Worm (Caenorhabditis elegans) whole organism, late embryonic: ENCODE results near the gene R160.14.

Source experiments
- C08G9.2 ChIP-seq: sonication (generic microtip); optimal IDR thresholded peaks from 2 replicates; lab custom pipeline; 2016; ENCODE audit warnings: mild to moderate bottlenecking, missing genetic modification characterization, moderate library complexity, missing compliant biosample characterization
- C38D4.7 ChIP-seq: fragments of 200-800 bp; sonication (Bioruptor generic); optimal IDR thresholded peaks from 2 replicates; lab custom pipeline; 2018; ENCODE audit warnings: mild to moderate bottlenecking, missing genetic modification characterization, moderate library complexity, missing compliant biosample characterization
- T23F11.4 ChIP-seq: fragments of 200-800 bp; sonication (Bioruptor generic); optimal IDR thresholded peaks from 2 replicates; lab custom pipeline; 2018; ENCODE audit warnings: mild to moderate bottlenecking, missing genetic modification characterization, missing compliant biosample characterization
- Y22D7AL.16 ChIP-seq: sonication (generic microtip); optimal IDR thresholded peaks from 2 replicates; lab custom pipeline; 2016; ENCODE audit warnings: missing genetic modification characterization, missing compliant biosample characterization
- ahr-1 ChIP-seq: sonication (generic microtip); optimal IDR thresholded peaks from 2 replicates; lab custom pipeline; 2016; ENCODE audit warnings: missing genetic modification characterization, missing compliant biosample characterization
- ceh-18 ChIP-seq: sonication (generic microtip); optimal IDR thresholded peaks from 2 replicates; lab custom pipeline; 2016; ENCODE audit warnings: missing genetic modification characterization, missing compliant biosample characterization
- ceh-2 ChIP-seq: sonication (generic microtip); optimal IDR thresholded peaks from 2 replicates; lab custom pipeline; 2016; ENCODE audit warnings: missing genotype, missing genetic modification characterization, missing compliant biosample characterization
- ceh-30 ChIP-seq: fragments of 150-350 bp; optimal IDR thresholded peaks from 2 replicates; lab custom pipeline; 2014; ENCODE audit warnings: missing biosample characterization, missing genetic modification characterization
- ceh-34 ChIP-seq: sonication (generic microtip); optimal IDR thresholded peaks from 2 replicates; lab custom pipeline; 2016; ENCODE audit warnings: mild to moderate bottlenecking, missing genetic modification characterization, missing compliant biosample characterization
- ceh-45 ChIP-seq: fragments of 200-800 bp; sonication (Bioruptor generic); IDR thresholded peaks from 2 replicates; pipeline ENCODE4 v1.3.6; 2022; ENCODE audit warnings: missing genetic modification reagents, missing genetic modification characterization, missing compliant biosample characterization
- ceh-6 ChIP-seq: fragments of 200-800 bp; sonication (Bioruptor generic); optimal IDR thresholded peaks from 2 replicates; lab custom pipeline; 2018; ENCODE audit warnings: mild to moderate bottlenecking, missing genetic modification characterization, missing compliant biosample characterization
- che-1 ChIP-seq: sonication (generic microtip); optimal IDR thresholded peaks from 2 replicates; lab custom pipeline; 2016; ENCODE audit warnings: mild to moderate bottlenecking, missing genetic modification characterization, missing compliant biosample characterization
- dve-1 ChIP-seq: sonication (generic microtip); optimal IDR thresholded peaks from 2 replicates; lab custom pipeline; 2017; ENCODE audit warnings: antibody characterized with exemption, mild to moderate bottlenecking, missing genetic modification characterization, missing compliant biosample characterization
- elt-2 ChIP-seq: sonication (generic microtip); optimal IDR thresholded peaks from 2 replicates; lab custom pipeline; 2016; ENCODE audit warnings: missing genetic modification reagents, missing genetic modification characterization, missing compliant biosample characterization
- fax-1 ChIP-seq: sonication (generic microtip); optimal IDR thresholded peaks from 2 replicates; lab custom pipeline; 2016; ENCODE audit warnings: missing genotype, missing genetic modification characterization, missing compliant biosample characterization
- fkh-10 ChIP-seq: fragments of 150-350 bp; optimal IDR thresholded peaks from 2 replicates; lab custom pipeline; 2014; ENCODE audit warnings: missing biosample characterization, missing genetic modification reagents, missing genetic modification characterization
- fkh-6 ChIP-seq: sonication (generic microtip); optimal IDR thresholded peaks from 2 replicates; lab custom pipeline; 2016; ENCODE audit warnings: missing genetic modification characterization, missing compliant biosample characterization
- hlh-30 ChIP-seq: sonication (generic microtip); optimal IDR thresholded peaks from 2 replicates; lab custom pipeline; 2017; ENCODE audit warnings: antibody characterized with exemption, missing genetic modification characterization, missing compliant biosample characterization; ENCODE audit not compliant: insufficient read depth
- hlh-6 ChIP-seq: sonication (generic microtip); optimal IDR thresholded peaks from 2 replicates; lab custom pipeline; 2016; ENCODE audit warnings: missing genotype, missing genetic modification characterization, missing compliant biosample characterization
- lin-11 ChIP-seq: fragments of 200-800 bp; sonication (Bioruptor generic); optimal IDR thresholded peaks from 2 replicates; lab custom pipeline; 2018; ENCODE audit warnings: mild to moderate bottlenecking, missing genetic modification characterization, missing compliant biosample characterization
- nhr-232 ChIP-seq: sonication (generic microtip); optimal IDR thresholded peaks from 2 replicates; lab custom pipeline; 2016; ENCODE audit warnings: missing genetic modification characterization, missing compliant biosample characterization
- npax-4 ChIP-seq: sonication (generic microtip); optimal IDR thresholded peaks from 2 replicates; lab custom pipeline; 2016; ENCODE audit warnings: missing genetic modification characterization, missing compliant biosample characterization
- odd-2 ChIP-seq: sonication (generic microtip); optimal IDR thresholded peaks from 2 replicates; lab custom pipeline; 2017; ENCODE audit warnings: antibody characterized with exemption, mild to moderate bottlenecking, missing genetic modification characterization, missing compliant biosample characterization
- pag-3 ChIP-seq: sonication (generic microtip); optimal IDR thresholded peaks from 2 replicates; lab custom pipeline; 2016; ENCODE audit warnings: missing compliant biosample characterization, missing genetic modification characterization, borderline replicate concordance
- pat-9 ChIP-seq: fragments of 200-800 bp; sonication (Bioruptor generic); optimal IDR thresholded peaks from 2 replicates; lab custom pipeline; 2018; ENCODE audit warnings: mild to moderate bottlenecking, missing genetic modification characterization, moderate library complexity, missing compliant biosample characterization
- pha-2 ChIP-seq: sonication (generic microtip); optimal IDR thresholded peaks from 2 replicates; lab custom pipeline; 2017; ENCODE audit warnings: mild to moderate bottlenecking, missing genetic modification characterization, missing compliant biosample characterization
- pha-4 ChIP-seq: fragments of 150-350 bp; optimal IDR thresholded peaks from 2 replicates; lab custom pipeline; 2018; ENCODE audit warnings: missing biosample characterization, missing genetic modification reagents, missing genetic modification characterization
- pros-1 ChIP-seq: fragments of 150-350 bp; optimal IDR thresholded peaks from 2 replicates; lab custom pipeline; 2014; ENCODE audit warnings: missing biosample characterization, missing genetic modification reagents, missing genetic modification characterization
- ref-2 ChIP-seq: sonication (generic microtip); optimal IDR thresholded peaks from 2 replicates; lab custom pipeline; 2016; ENCODE audit warnings: missing genetic modification characterization, missing compliant biosample characterization
- rnt-1 ChIP-seq: sonication (generic microtip); optimal IDR thresholded peaks from 2 replicates; lab custom pipeline; 2016; ENCODE audit warnings: missing genetic modification characterization, missing compliant biosample characterization
- sdc-2 ChIP-seq: sonication (generic microtip); optimal IDR thresholded peaks from 2 replicates; lab custom pipeline; 2016; ENCODE audit warnings: missing genotype, missing genetic modification characterization, missing compliant biosample characterization
- sox-2 ChIP-seq: fragments of 200-800 bp; sonication (Bioruptor generic); IDR thresholded peaks from 2 replicates; pipeline ENCODE4 v1.3.6; 2022; ENCODE audit warnings: missing genetic modification reagents, missing genetic modification characterization, missing compliant biosample characterization
- sox-4 ChIP-seq: sonication (generic microtip); optimal IDR thresholded peaks from 2 replicates; lab custom pipeline; 2017; ENCODE audit warnings: mild to moderate bottlenecking, missing genetic modification characterization, inconsistent platforms, missing compliant biosample characterization
- syd-9 ChIP-seq: sonication (generic microtip); optimal IDR thresholded peaks from 2 replicates; lab custom pipeline; 2016; ENCODE audit warnings: mild to moderate bottlenecking, missing genetic modification characterization, moderate library complexity, missing compliant biosample characterization
- tbx-7 ChIP-seq: sonication (generic microtip); optimal IDR thresholded peaks from 2 replicates; lab custom pipeline; 2016; ENCODE audit warnings: missing genotype, missing genetic modification characterization, missing compliant biosample characterization
- ttx-3 ChIP-seq: sonication (generic microtip); optimal IDR thresholded peaks from 2 replicates; lab custom pipeline; 2016; ENCODE audit warnings: missing genetic modification reagents, missing genetic modification characterization, missing compliant biosample characterization
- unc-42 ChIP-seq: sonication (generic microtip); optimal IDR thresholded peaks from 2 replicates; lab custom pipeline; 2016; ENCODE audit warnings: missing genotype, missing genetic modification characterization, missing compliant biosample characterization
- zip-5 ChIP-seq: sonication (generic microtip); optimal IDR thresholded peaks from 2 replicates; lab custom pipeline; 2016; ENCODE audit warnings: missing genetic modification characterization, missing compliant biosample characterization
- ztf-16 ChIP-seq: sonication (generic microtip); optimal IDR thresholded peaks from 2 replicates; lab custom pipeline; 2017; ENCODE audit warnings: missing genetic modification characterization, missing compliant biosample characterization

R160.14 gene

ce11 chrX:4386493-4386892 is 14.6 kb upstream of the R160.14 start:
- TF ChIP-seq ttx-3 (tag; lab: Kevin White, UChicago) (no peak), T23F11.4 (no peak), zip-5 (tag; lab: Kevin White, UChicago) (no peak), pat-9 (tag; lab: Kevin White, UChicago) (no peak), dve-1 (no peak), pag-3 (tag; lab: Kevin White, UChicago) (no peak), ahr-1 (tag; lab: Kevin White, UChicago) (no peak), sdc-2 (tag; lab: Kevin White, UChicago) (no peak), che-1 (tag; lab: Kevin White, UChicago) (no peak), pha-2 (tag; lab: Kevin White, UChicago) (no peak), fkh-10 (no peak), lin-11 (tag; lab: Kevin White, UChicago) (no peak), ztf-16 (tag; lab: Kevin White, UChicago) (no peak), C38D4.7 (no peak)
- TF ChIP-seq, all 69 proteins: peak for 0

- TF ChIP-seq sox-2 (GFP tag; lab: Robert Waterston, UW) (no peak), elt-2 (tag; lab: Kevin White, UChicago) (no peak), tbx-7 (no peak), ceh-45 (GFP tag; lab: Robert Waterston, UW) (no peak), ceh-2 (no peak), pha-4 (tag; lab: Kevin White, UChicago) (no peak), fax-1 (tag; lab: Kevin White, UChicago) (no peak), T23F11.4 (no peak), npax-4 (no peak), sdc-2 (tag; lab: Kevin White, UChicago) (no peak), hlh-30 (tag; lab: Kevin White, UChicago) (no peak)
Observed at ce11 chrX:4383316-4383936, 11.5 kb upstream of the R160.14 start, which contains the start of gene lst-2. lst-2 (minus strand) TSS chrX:4383366.

ce11 chrX:4377689-4378088 is 5.8 kb upstream of the R160.14 start, which contains the start of gene R160.12:
R160.12 (minus strand) TSS chrX:4377789.
- no peak for TF ChIP-seq rnt-1 (tag; lab: Kevin White, UChicago)
- no peak for TF ChIP-seq Y22D7AL.16
- TF ChIP-seq ztf-16 (tag; lab: Kevin White, UChicago), result no peak
- no peak for TF ChIP-seq odd-2 (tag; lab: Kevin White, UChicago)
- TF ChIP-seq hlh-30 (tag; lab: Kevin White, UChicago), result no peak
- no peak for TF ChIP-seq fax-1 (tag; lab: Kevin White, UChicago)
- TF ChIP-seq ceh-34 (tag; lab: Kevin White, UChicago), result no peak
- no peak for TF ChIP-seq ceh-18 (tag; lab: Kevin White, UChicago)
- TF ChIP-seq fkh-6, result no peak

- TF ChIP-seq unc-42 (no peak), hlh-6 (tag; lab: Kevin White, UChicago) (no peak), pag-3 (tag; lab: Kevin White, UChicago) (no peak), pros-1 (tag; lab: Kevin White, UChicago) (no peak), ceh-30 (no peak), npax-4 (no peak), ahr-1 (tag; lab: Kevin White, UChicago) (no peak), ceh-18 (tag; lab: Kevin White, UChicago) (no peak), C38D4.7 (no peak), lin-11 (tag; lab: Kevin White, UChicago) (no peak), ceh-6 (GFP tag; lab: Kevin White, UChicago) (no peak), ref-2 (tag; lab: Kevin White, UChicago) (no peak), fax-1 (tag; lab: Kevin White, UChicago) (no peak), nhr-232 (no peak), C08G9.2 (no peak), syd-9 (tag; lab: Kevin White, UChicago) (no peak), ztf-16 (tag; lab: Kevin White, UChicago) (no peak), sox-4 (no peak), pat-9 (tag; lab: Kevin White, UChicago) (no peak)
- TF ChIP-seq, all 69 proteins: peak for 0
Observed at ce11 chrX:4376801-4377200, 4.9 kb upstream of the R160.14 start, which contains the start of gene R160.2. R160.2 (minus strand) TSS chrX:4376901.
